Fruit fly (Drosophila melanogaster): ENCODE measurements around the gene b.

b gene

dm6 chr2L:13838647-13839390 lies 17.8 kb downstream of the b start (continued):
- no peak for TF ChIP-seq Elba2 (GFP tag; optimal IDR thresholded peaks at IDR 0.05)
- TF ChIP-seq Myb (GFP tag; optimal IDR thresholded peaks at IDR 0.05) = no peak
- TF ChIP-seq pros (GFP tag; optimal IDR thresholded peaks at IDR 0.05) = no peak
- TF ChIP-seq Sin3A (optimal IDR thresholded peaks at IDR 0.05) = no peak
- no peak for TF ChIP-seq fu2 (GFP tag; optimal IDR thresholded peaks at IDR 0.05)
- TF ChIP-seq ash1 (GFP tag; optimal IDR thresholded peaks at IDR 0.05) = no peak
- no peak for TF ChIP-seq insv (GFP tag; optimal IDR thresholded peaks at IDR 0.05)
- peak; percentile 19; the same call in 1 of the 2 replicates for TF ChIP-seq CG14441 (GFP tag; IDR thresholded peaks at IDR 0.05)
- TF ChIP-seq Tbp (GFP tag; optimal IDR thresholded peaks at IDR 0.05) = no peak
- no peak for TF ChIP-seq CG17829 (tag; optimal IDR thresholded peaks at IDR 0.05)
- no peak for TF ChIP-seq CG7987 (GFP tag; optimal IDR thresholded peaks at IDR 0.05)
- peak; percentile 18 for TF ChIP-seq Hmr (GFP tag; optimal IDR thresholded peaks at IDR 0.05)
- TF ChIP-seq MBD-R2 (GFP tag; IDR thresholded peaks at IDR 0.05) = no peak
- TF ChIP-seq CG12744 (GFP tag; optimal IDR thresholded peaks at IDR 0.05) = no peak
- 0 out of 3 replicates have a peak, but pooled peaks have one; percentile 29 for TF ChIP-seq Dbx (GFP tag; IDR thresholded peaks at IDR 0.05)
- TF ChIP-seq ab (GFP tag; optimal IDR thresholded peaks at IDR 0.05) = no peak
- no peak for TF ChIP-seq CG30020 (tag; optimal IDR thresholded peaks at IDR 0.05)

- peak; percentile 46; the same call in 1 of the 2 replicates for TF ChIP-seq CG11696 (GFP tag; IDR thresholded peaks at IDR 0.05)
- no peak for TF ChIP-seq CG14965 (GFP tag; optimal IDR thresholded peaks at IDR 0.05; ENCODE audit: borderline replicate concordance)
- peak; percentile 63 for TF ChIP-seq CG16815 (GFP tag; optimal IDR thresholded peaks at IDR 0.05)
- peak; percentile 62 for TF ChIP-seq CG10462 (GFP tag; optimal IDR thresholded peaks at IDR 0.05)
- TF ChIP-seq Rx (GFP tag; IDR thresholded peaks at IDR 0.05) = 0 out of 2 replicates have a peak, but pooled peaks have one; percentile 42
- peak; percentile 42; the same call in 1 of the 2 replicates for TF ChIP-seq ssp (GFP tag; IDR thresholded peaks at IDR 0.05)
- peak; percentile 68 for TF ChIP-seq sob (GFP tag; IDR thresholded peaks at IDR 0.05)
- peak; percentile 81 for TF ChIP-seq lbe (GFP tag; optimal IDR thresholded peaks at IDR 0.05)
- peak; percentile 72 for TF ChIP-seq CG12299 (tag; optimal IDR thresholded peaks at IDR 0.05)
- TF ChIP-seq CG4617 (GFP tag; optimal IDR thresholded peaks at IDR 0.05; ENCODE audit: borderline replicate concordance) = peak; percentile 27
- peak; percentile 53 for TF ChIP-seq scrt (GFP tag; optimal IDR thresholded peaks at IDR 0.05)
- TF ChIP-seq B-H1 (GFP tag; IDR thresholded peaks at IDR 0.05) = peak; percentile 63
- TF ChIP-seq CG3995 (GFP tag; optimal IDR thresholded peaks at IDR 0.05) = peak; percentile 17
- no peak; the same call in 1 of the 2 replicates for TF ChIP-seq ara (GFP tag; IDR thresholded peaks at IDR 0.05)
- TF ChIP-seq CG1832 (GFP tag; optimal IDR thresholded peaks at IDR 0.05) = no peak
- TF ChIP-seq H15 (GFP tag; IDR thresholded peaks at IDR 0.05) = 0 out of 3 replicates have a peak, but pooled peaks have one; percentile 42
- TF ChIP-seq Neu2 (GFP tag; optimal IDR thresholded peaks at IDR 0.05; ENCODE audit: borderline replicate concordance) = no peak
- TF ChIP-seq CG15696 (tag; optimal IDR thresholded peaks at IDR 0.05) = peak; percentile 60
- TF ChIP-seq CrebB (tag; optimal IDR thresholded peaks at IDR 0.05) = no peak
- no peak for TF ChIP-seq exex (tag; optimal IDR thresholded peaks at IDR 0.05)
- peak; percentile 18 for TF ChIP-seq Nf-YC (tag; optimal IDR thresholded peaks at IDR 0.05)
- peak; percentile 61 for TF ChIP-seq HHEX (GFP tag; optimal IDR thresholded peaks at IDR 0.05)
- no peak for TF ChIP-seq gt (GFP tag; IDR thresholded peaks at IDR 0.05)
- TF ChIP-seq ato (GFP tag; IDR thresholded peaks at IDR 0.05; ENCODE audit: partially characterized antibody) = no peak
- TF ChIP-seq CG9932 (GFP tag; IDR thresholded peaks at IDR 0.05) = peak; percentile 58; the same call in 1 of the 2 replicates
- TF ChIP-seq PHDP (tag; optimal IDR thresholded peaks at IDR 0.05) = peak; percentile 86
- no peak for TF ChIP-seq CG11560 (tag; IDR thresholded peaks at IDR 0.05)
- peak; percentile 70 for TF ChIP-seq Deaf1 (tag; optimal IDR thresholded peaks at IDR 0.05)
- peak; percentile 95 for TF ChIP-seq CG11504 (tag; optimal IDR thresholded peaks at IDR 0.05)
- no peak for TF ChIP-seq CG6175 (GFP tag; IDR thresholded peaks at IDR 0.05)
- no peak for TF ChIP-seq Doc3 (GFP tag; IDR thresholded peaks at IDR 0.05; ENCODE audit: partially characterized antibody)
- TF ChIP-seq CG31388 (GFP tag; optimal IDR thresholded peaks at IDR 0.05) = peak; percentile 72
- TF ChIP-seq Ptx1 (GFP tag; IDR thresholded peaks at IDR 0.05) = peak; percentile 80
Observed at dm6 chr2L:13839744-13840151, 18.7 kb downstream of the b start.

Measured in whole organism, embryonic.